Worm (Caenorhabditis elegans) whole organism, young adult: ENCODE results near the gene F08H9.2.

ENCODE experiments used
- B0261.1 ChIP-seq: sonication (generic microtip); optimal IDR thresholded peaks from 2 replicates; lab custom pipeline; 2016; ENCODE audit warnings: mild to moderate bottlenecking, missing genetic modification characterization, moderate library complexity, missing compliant biosample characterization
- hlh-12 ChIP-seq: sonication (generic microtip); optimal IDR thresholded peaks from 2 replicates; lab custom pipeline; 2016; ENCODE audit warnings: missing genetic modification characterization, missing compliant biosample characterization

ce11 chrV:14493665-14494064 is 33.2 kb downstream of the F08H9.2 start:
- TF ChIP-seq hlh-12 (tag; lab: Kevin White, UChicago) (no peak), B0261.1 (tag; lab: Kevin White, UChicago) (no peak)
